Worm (Caenorhabditis elegans) whole organism, late embryonic: ENCODE data around the gene ceh-63.

Experiments used
- C08G9.2 ChIP-seq: sonication (generic microtip); optimal IDR thresholded peaks from 2 replicates; lab custom pipeline; 2016; ENCODE audit warnings: mild to moderate bottlenecking, missing genetic modification characterization, moderate library complexity, missing compliant biosample characterization
- eyg-1 ChIP-seq: sonication (generic microtip); optimal IDR thresholded peaks from 2 replicates; lab custom pipeline; 2016; ENCODE audit warnings: missing genotype, missing genetic modification characterization, missing compliant biosample characterization
- hlh-8 ChIP-seq: sonication (generic microtip); optimal IDR thresholded peaks from 2 replicates; lab custom pipeline; 2016; ENCODE audit warnings: missing genotype, missing genetic modification characterization, missing compliant biosample characterization
- lin-11 ChIP-seq: fragments of 200-800 bp; sonication (Bioruptor generic); optimal IDR thresholded peaks from 2 replicates; lab custom pipeline; 2018; ENCODE audit warnings: mild to moderate bottlenecking, missing genetic modification characterization, missing compliant biosample characterization

DNA sequence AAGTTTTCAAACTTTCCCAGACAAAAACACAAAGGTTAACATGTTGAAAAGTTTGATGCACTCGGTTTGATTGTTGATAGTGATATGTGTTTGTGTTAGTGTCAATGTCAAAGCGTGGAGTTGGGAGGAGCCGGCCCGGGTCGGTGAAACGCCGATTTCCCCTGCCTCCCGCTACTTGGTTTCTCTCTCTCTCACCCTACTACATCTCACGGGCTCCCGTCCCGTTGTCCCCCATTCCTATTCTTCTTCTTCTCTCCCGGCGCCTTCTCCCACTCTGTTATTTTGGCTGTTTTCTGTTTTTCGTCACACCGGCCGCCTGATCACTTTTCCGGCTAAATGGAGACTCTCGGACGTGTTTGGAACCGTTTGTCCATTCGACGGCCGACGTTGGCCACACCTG, 32.5 kb upstream of the ceh-63 start:
- no peak for TF ChIP-seq hlh-8 (tag; lab: Kevin White, UChicago)
- TF ChIP-seq eyg-1 (tag; lab: Kevin White, UChicago) = no peak
- no peak for TF ChIP-seq lin-11
- no peak for TF ChIP-seq C08G9.2 (tag; lab: Kevin White, UChicago)
